Fruit fly (Drosophila melanogaster) whole organism, embryonic: ENCODE results near the gene lute.

Experiments used
- Awh ChIP-seq: fragments of 200-800 bp; sonication (Bioruptor generic); IDR thresholded peaks from 2 replicates; pipeline ENCODE4, ENCODE4 v1.3.6; 2022; ENCODE audit warnings: missing biosample characterization, missing genetic modification characterization
- CG16815 ChIP-seq: fragments of 200-800 bp; sonication (Bioruptor generic); optimal IDR thresholded peaks from 3 replicates; lab custom pipeline; 2017; ENCODE audit warnings: missing biosample characterization, mild to moderate bottlenecking, missing genetic modification characterization
- CG8290 ChIP-seq, 3 experiments: fragments of 200-800 bp; sonication (Bioruptor generic); optimal IDR thresholded peaks; 2 replicates each; lab custom pipeline; 2016 to 2019; ENCODE audit warnings: missing biosample characterization in 3 of 3, missing genetic modification characterization in 3 of 3, mild to moderate bottlenecking in 2 of 3, moderate library complexity in 1 of 3
- HHEX ChIP-seq: fragments of 200-800 bp; sonication (Bioruptor generic); optimal IDR thresholded peaks from 3 replicates; lab custom pipeline; 2017; ENCODE audit warnings: missing biosample characterization, mild to moderate bottlenecking, missing genetic modification characterization, missing genetic modification reagents
- cas ChIP-seq: fragments of 200-800 bp; sonication (Bioruptor generic); IDR thresholded peaks from 2 replicates; pipeline ENCODE4 v1.3.6; 2022; ENCODE audit warnings: missing biosample characterization, missing genetic modification characterization
- ci ChIP-seq: fragments of 200-800 bp; sonication (Bioruptor generic); IDR thresholded peaks from 3 replicates; pipeline ENCODE4 v1.3.6; 2022; ENCODE audit warnings: missing biosample characterization, missing genetic modification characterization
- croc ChIP-seq: fragments of 200-800 bp; sonication (Bioruptor generic); conservative IDR thresholded peaks from 3 replicates; pipeline ENCODE4 v1.3.6; 2022; ENCODE audit warnings: missing biosample characterization, missing genetic modification characterization
- gce ChIP-seq: fragments of 200-800 bp; sonication (Bioruptor generic); IDR thresholded peaks from 3 replicates; pipeline ENCODE4 v1.3.6; 2022; ENCODE audit warnings: missing biosample characterization, missing genetic modification characterization
- hb ChIP-seq: fragments of 200-800 bp; sonication (Bioruptor generic); IDR thresholded peaks from 3 replicates; pipeline ENCODE4 v1.3.6; 2022; ENCODE audit warnings: missing biosample characterization, missing genetic modification characterization; ENCODE audit not compliant: partially characterized antibody
- hth ChIP-seq: fragments of >200 bp; optimal IDR thresholded peaks from 2 replicates; lab custom pipeline; 2017; ENCODE audit warnings: inconsistent platforms
- jigr1 ChIP-seq: fragments of 200-800 bp; sonication (Bioruptor generic); IDR thresholded peaks from 3 replicates; pipeline ENCODE4 v1.3.6; 2022; ENCODE audit warnings: missing biosample characterization, missing genetic modification characterization
- zf30C ChIP-seq: fragments of 200-800 bp; sonication (Bioruptor generic); optimal IDR thresholded peaks from 3 replicates; lab custom pipeline; 2018; ENCODE audit warnings: missing biosample characterization, mild to moderate bottlenecking, missing genetic modification characterization

- TF ChIP-seq CG8290 (GFP tag; optimal IDR thresholded peaks at IDR 0.05; lab: Kevin White, UChicago) (no peak), CG8290 (tag; optimal IDR thresholded peaks at IDR 0.05; lab: Kevin White, UChicago) (no peak), cas (no peak), ci (GFP tag; lab: Robert Waterston, UW) (no peak), zf30C (GFP tag; lab: Kevin White, UChicago) (no peak), hth (lab: Kevin White, UChicago) (no peak), hb (GFP tag; lab: Robert Waterston, UW) (no peak), jigr1 (GFP tag; lab: Robert Waterston, UW) (no peak), HHEX (GFP tag; lab: Kevin White, UChicago) (no peak), CG16815 (GFP tag; lab: Kevin White, UChicago) (no peak), croc (no peak), Awh (GFP tag; lab: Robert Waterston, UW) (no peak), gce (GFP tag; lab: Robert Waterston, UW) (no peak)
Measured at dm6 chr3R:17422102-17422501, 42.4 kb downstream of the lute start, which contains the start of gene CG14332.
